Worm (Caenorhabditis elegans) whole organism, midembryonic: ENCODE measurements around the gene btb-12.

Experiments used
- med-1 ChIP-seq: sonication (generic microtip); optimal IDR thresholded peaks from 2 replicates; lab custom pipeline; 2017; ENCODE audit warnings: missing genetic modification characterization, mild to moderate bottlenecking, missing compliant biosample characterization, antibody characterized with exemption, missing genetic modification reagents; ENCODE audit not compliant: insufficient read depth
- ztf-29 ChIP-seq: fragments of 200-800 bp; sonication (Bioruptor generic); IDR thresholded peaks from 2 replicates; pipeline ENCODE4 v1.3.6; 2022; ENCODE audit warnings: missing genetic modification reagents, missing genetic modification characterization, missing compliant biosample characterization

DNA sequence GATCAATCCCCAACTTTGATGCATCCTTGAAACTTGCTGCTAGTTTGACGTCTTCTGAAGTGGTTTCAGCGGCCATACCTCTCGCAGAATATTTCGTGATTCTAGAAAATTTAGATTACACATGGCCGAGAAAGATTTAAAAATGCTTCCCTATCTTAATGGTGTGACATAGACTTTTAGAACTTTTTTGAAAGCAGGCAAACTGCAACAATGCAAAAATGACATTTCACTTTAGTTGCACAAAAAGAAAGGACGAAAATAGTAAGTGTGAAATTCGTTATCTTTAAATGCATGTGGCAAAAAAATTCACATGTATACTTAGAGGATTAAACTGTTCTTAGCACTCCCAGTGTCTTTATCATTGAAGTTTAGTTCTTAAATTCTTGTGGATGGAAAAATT is 2.2 kb downstream of the btb-12 start, which contains the start of gene ZC204.12:
- no peak for TF ChIP-seq med-1 (GFP tag; lab: Kevin White, UChicago)
- TF ChIP-seq ztf-29: no peak
